Fruit fly (Drosophila melanogaster): ENCODE measurements around the gene CG32022.

CG32022 gene

DNA sequence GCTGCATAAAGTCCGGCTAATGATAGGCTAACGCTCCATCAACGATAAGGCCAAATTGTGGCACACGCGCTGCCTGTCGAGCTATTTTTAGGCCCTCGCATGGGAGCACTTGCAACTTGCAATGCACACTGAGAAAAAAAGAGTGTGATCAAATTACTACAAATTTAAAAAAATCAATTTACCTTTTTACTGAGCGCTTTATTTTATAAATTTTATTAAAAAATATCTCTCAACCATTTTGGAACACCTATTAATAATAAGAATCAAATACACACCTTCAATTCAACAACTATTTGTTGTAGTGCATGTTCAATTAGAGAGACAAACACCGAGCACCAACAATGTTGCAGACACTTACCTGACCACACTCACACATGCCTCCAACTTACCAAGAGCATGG lies 44.4 kb upstream of the CG32022 start (continued):
- TF ChIP-seq btn (GFP tag; optimal IDR thresholded peaks at IDR 0.05), result no peak
- no peak for TF ChIP-seq CG2199 (GFP tag; IDR thresholded peaks at IDR 0.05)
- TF ChIP-seq CG10209 (GFP tag; optimal IDR thresholded peaks at IDR 0.05), result no peak
- TF ChIP-seq CG17829 (tag; optimal IDR thresholded peaks at IDR 0.05), result no peak
- no peak for TF ChIP-seq CkIIα-i1 (GFP tag; IDR thresholded peaks at IDR 0.05)
- TF ChIP-seq ATbp (GFP tag; optimal IDR thresholded peaks at IDR 0.05), result no peak
- TF ChIP-seq abd-A (tag; optimal IDR thresholded peaks at IDR 0.05), result no peak
- TF ChIP-seq pan (optimal IDR thresholded peaks at IDR 0.05), result no peak
- TF ChIP-seq pan (GFP tag; optimal IDR thresholded peaks at IDR 0.05 in 1 of 2, IDR thresholded peaks at IDR 0.05 in 1 of 2), result peak in 1 of 2 experiments; percentile 35
- no peak for TF ChIP-seq CG14860 (GFP tag; IDR thresholded peaks at IDR 0.05; ENCODE audit: partially characterized antibody)
- TF ChIP-seq danr (GFP tag; IDR thresholded peaks at IDR 0.05), result no peak
- TF ChIP-seq Taf1 (GFP tag; IDR thresholded peaks at IDR 0.05), result no peak
- no peak for TF ChIP-seq CG12236 (GFP tag; optimal IDR thresholded peaks at IDR 0.05)
- TF ChIP-seq CG10565 (GFP tag; optimal IDR thresholded peaks at IDR 0.05), result no peak
- peak; percentile 64 for TF ChIP-seq sens-2 (GFP tag; IDR thresholded peaks at IDR 0.05)
- TF ChIP-seq repo (GFP tag; optimal IDR thresholded peaks at IDR 0.05), result no peak
- TF ChIP-seq CG1529 (GFP tag; optimal IDR thresholded peaks at IDR 0.05), result no peak
- TF ChIP-seq Abd-B (GFP tag; optimal IDR thresholded peaks at IDR 0.05), result no peak
- peak; percentile 20 for TF ChIP-seq stwl (tag; optimal IDR thresholded peaks at IDR 0.05)
- peak; percentile 42 for TF ChIP-seq ranshi (GFP tag; IDR thresholded peaks at IDR 0.05)
- TF ChIP-seq TFAM (GFP tag; optimal IDR thresholded peaks at IDR 0.05), result no peak
- TF ChIP-seq NFAT (GFP tag; IDR thresholded peaks at IDR 0.05), result no peak
- no peak for TF ChIP-seq Side (GFP tag; optimal IDR thresholded peaks at IDR 0.05)
- no peak for TF ChIP-seq z (GFP tag; IDR thresholded peaks at IDR 0.05)
- TF ChIP-seq CG3163 (GFP tag; optimal IDR thresholded peaks at IDR 0.05), result no peak
- no peak for TF ChIP-seq pfk (GFP tag; optimal IDR thresholded peaks at IDR 0.05)
- TF ChIP-seq E2f1 (GFP tag; IDR thresholded peaks at IDR 0.05), result no peak
- no peak for TF ChIP-seq CG6813 (GFP tag; optimal IDR thresholded peaks at IDR 0.05)
- no peak for TF ChIP-seq Hmr (GFP tag; optimal IDR thresholded peaks at IDR 0.05)
- peak in 1 of 2 experiments; percentile 81 for TF ChIP-seq bsh (GFP tag; optimal IDR thresholded peaks at IDR 0.05)
- TF ChIP-seq CG11398 (GFP tag; optimal IDR thresholded peaks at IDR 0.05), result no peak
- no peak for TF ChIP-seq br (optimal IDR thresholded peaks at IDR 0.05)
- TF ChIP-seq tll (GFP tag; optimal IDR thresholded peaks at IDR 0.05), result no peak
- peak; percentile 14; the same call in 1 of the 2 replicates for TF ChIP-seq esg (GFP tag; conservative IDR thresholded peaks at IDR 0.05)
- peak; percentile 78 for TF ChIP-seq CG10267 (tag; optimal IDR thresholded peaks at IDR 0.05)
- no peak; the same call in 1 of the 2 replicates for TF ChIP-seq slbo (GFP tag; IDR thresholded peaks at IDR 0.05)
- TF ChIP-seq croc (GFP tag; conservative IDR thresholded peaks at IDR 0.05), result peak; percentile 12
- no peak for TF ChIP-seq Deaf1 (tag; optimal IDR thresholded peaks at IDR 0.05)
- no peak for TF ChIP-seq Bgb (GFP tag; IDR thresholded peaks at IDR 0.05; ENCODE audit: partially characterized antibody)
- TF ChIP-seq h (optimal IDR thresholded peaks at IDR 0.05), result no peak
- TF ChIP-seq Med (GFP tag), result no peak
- TF ChIP-seq sd (tag; optimal IDR thresholded peaks at IDR 0.05), result no peak
- TF ChIP-seq HmgD (GFP tag; optimal IDR thresholded peaks at IDR 0.05), result no peak
- TF ChIP-seq CG3838 (GFP tag; optimal IDR thresholded peaks at IDR 0.05), result no peak
- TF ChIP-seq CG7839 (tag; optimal IDR thresholded peaks at IDR 0.05), result no peak
- TF ChIP-seq zf30C (GFP tag; optimal IDR thresholded peaks at IDR 0.05), result peak; percentile 71
- TF ChIP-seq D19A (tag; optimal IDR thresholded peaks at IDR 0.05), result no peak
- TF ChIP-seq ttk (GFP tag; IDR thresholded peaks at IDR 0.05), result peak; percentile 62
- no peak for TF ChIP-seq BtbVII (GFP tag; optimal IDR thresholded peaks at IDR 0.05)
- TF ChIP-seq lab (GFP tag; optimal IDR thresholded peaks at IDR 0.05), result no peak
- no peak for TF ChIP-seq CG4820 (GFP tag; optimal IDR thresholded peaks at IDR 0.05)
- peak; percentile 9 for TF ChIP-seq seq (GFP tag; IDR thresholded peaks at IDR 0.05)
